Fruit fly (Drosophila melanogaster) whole organism, wandering third instar larva: ENCODE data around the gene CG13481.

Experiments used
- Abd-B ChIP-seq: fragments of >200 bp; optimal IDR thresholded peaks from 2 replicates; lab custom pipeline; 2017; ENCODE audit warnings: missing biosample characterization, missing genetic modification characterization
- Dfd ChIP-seq: fragments of >200 bp; optimal IDR thresholded peaks from 2 replicates; lab custom pipeline; 2017; ENCODE audit warnings: missing biosample characterization, missing genetic modification characterization
- Dif ChIP-seq: fragments of 200-275, 200-300 bp; sonication (Bioruptor generic); optimal IDR thresholded peaks from 2 replicates; lab custom pipeline; 2018; ENCODE audit warnings: missing biosample characterization, missing genetic modification characterization; ENCODE audit not compliant: partially characterized antibody
- Hr78 ChIP-seq: fragments of >200 bp; optimal IDR thresholded peaks from 2 replicates; lab custom pipeline; 2017; ENCODE audit warnings: missing biosample characterization, missing genetic modification characterization
- Hr83 ChIP-seq: fragments of 200-300 bp; sonication (Bioruptor generic); optimal IDR thresholded peaks from 2 replicates; lab custom pipeline; 2016; ENCODE audit warnings: missing biosample characterization, mild to moderate bottlenecking, missing genetic modification characterization, moderate library complexity; ENCODE audit not compliant: poor library complexity, severe bottlenecking
- Myc ChIP-seq: fragments of >200 bp; optimal IDR thresholded peaks from 2 replicates; lab custom pipeline; 2017
- OdsH ChIP-seq: fragments of 200-800 bp; sonication (Bioruptor generic); optimal IDR thresholded peaks from 2 replicates; lab custom pipeline; 2016; ENCODE audit warnings: missing biosample characterization, mild to moderate bottlenecking, missing genetic modification characterization
- dsf ChIP-seq: sonication (Bioruptor generic); optimal IDR thresholded peaks from 2 replicates; lab custom pipeline; 2016; ENCODE audit warnings: missing biosample characterization, missing genetic modification characterization, borderline replicate concordance
- fru ChIP-seq: fragments of 200-800 bp; sonication (Bioruptor generic); optimal IDR thresholded peaks from 3 replicates; lab custom pipeline; 2016; ENCODE audit warnings: missing biosample characterization, mild to moderate bottlenecking, missing genetic modification characterization
- pan ChIP-seq: fragments of >200 bp; optimal IDR thresholded peaks from 2 replicates; lab custom pipeline; 2017
- rgr ChIP-seq: fragments of 200-800 bp; sonication (Bioruptor generic); optimal IDR thresholded peaks from 3 replicates; lab custom pipeline; 2016; ENCODE audit warnings: missing biosample characterization, mild to moderate bottlenecking, missing genetic modification characterization
- tai ChIP-seq: sonication (Bioruptor generic); optimal IDR thresholded peaks from 2 replicates; lab custom pipeline; 2016; ENCODE audit warnings: missing biosample characterization, missing genetic modification characterization

- TF ChIP-seq pan (lab: Kevin White, UChicago) (no peak), Hr78 (GFP tag; lab: Kevin White, UChicago) (no peak), tai (GFP tag; lab: Kevin White, UChicago) (peak; percentile 82), Abd-B (no peak), rgr (GFP tag; lab: Kevin White, UChicago) (peak; percentile 94), dsf (GFP tag; lab: Kevin White, UChicago) (peak; percentile 64), Dfd (GFP tag; lab: Kevin White, UChicago) (no peak), Dif (no peak), Myc (lab: Kevin White, UChicago) (no peak), fru (GFP tag; lab: Kevin White, UChicago) (peak; percentile 94), Hr83 (GFP tag; lab: Kevin White, UChicago) (no peak), OdsH (peak; percentile 95)
Measured at dm6 chr3L:14364701-14365100, 4.8 kb downstream of the CG13481 start.
